Fruit fly (Drosophila melanogaster) S2 (cell line): ENCODE data around the gene CG43251.

Experiments used
- CG8478 ChIP-seq: fragments of >200 bp; optimal IDR thresholded peaks from 2 replicates; lab custom pipeline; 2018
- CTCF ChIP-seq, 2 experiments: fragments of >200 bp; optimal IDR thresholded peaks; 2 replicates each; lab custom pipeline; 2018

CG43251 gene

dm6 chr3L:20784812-20785671 is 26.4 kb downstream of the CG43251 start:
- no peak for TF ChIP-seq CG8478 (lab: Kevin White, UChicago)
- no peak for TF ChIP-seq CTCF (optimal IDR thresholded peaks at IDR 0.05; lab: Kevin White, UChicago)

- TF ChIP-seq CG8478 (lab: Kevin White, UChicago), result no peak
- TF ChIP-seq CTCF (optimal IDR thresholded peaks at IDR 0.05; lab: Kevin White, UChicago), result peak in 1 of 2 experiments; percentile 33
Observed at dm6 chr3L:20785742-20786427, 27.2 kb downstream of the CG43251 start, which contains the start of gene Pcif1. TSS of gene Pcif1 (minus strand) at chr3L:20786197.

dm6 chr3L:20787835-20788380 is 29.2 kb downstream of the CG43251 start, which contains the start of gene CG11396:
TSS of gene CG11396 (minus strand) at chr3L:20788137.
- no peak for TF ChIP-seq CTCF (optimal IDR thresholded peaks at IDR 0.05; lab: Kevin White, UChicago)
- no peak for TF ChIP-seq CG8478 (lab: Kevin White, UChicago)

- TF ChIP-seq CG8478 (lab: Kevin White, UChicago), result no peak
- no peak for TF ChIP-seq CTCF (optimal IDR thresholded peaks at IDR 0.05; lab: Kevin White, UChicago)
Observed at dm6 chr3L:20789299-20789698, 30.6 kb downstream of the CG43251 start.

- TF ChIP-seq CG8478 (lab: Kevin White, UChicago) (no peak), CTCF (optimal IDR thresholded peaks at IDR 0.05; lab: Kevin White, UChicago) (no peak)
Observed at dm6 chr3L:20792693-20793092, 34.0 kb downstream of the CG43251 start, which contains the start of gene Six4. TSS of gene Six4 (minus strand) at chr3L:20792777.

- TF ChIP-seq CTCF (optimal IDR thresholded peaks at IDR 0.05; lab: Kevin White, UChicago) (no peak), CG8478 (lab: Kevin White, UChicago) (no peak)
Observed at dm6 chr3L:20796757-20797156, 38.1 kb downstream of the CG43251 start.

dm6 chr3L:20797379-20797778 is 38.7 kb downstream of the CG43251 start:
- no peak for TF ChIP-seq CTCF (optimal IDR thresholded peaks at IDR 0.05; lab: Kevin White, UChicago)

dm6 chr3L:20798325-20798846 is 39.7 kb downstream of the CG43251 start, which contains the start of the genes CG3698 and tzn:
TSS of gene CG3698 (minus strand) at chr3L:20798375.
TSS of gene tzn (plus strand) at chr3L:20798645.
- peak; percentile 86 to 91 for TF ChIP-seq CTCF (optimal IDR thresholded peaks at IDR 0.05; lab: Kevin White, UChicago)
- TF ChIP-seq CG8478 (lab: Kevin White, UChicago), result no peak

- TF ChIP-seq CG8478 (lab: Kevin White, UChicago) (no peak), CTCF (optimal IDR thresholded peaks at IDR 0.05; lab: Kevin White, UChicago) (peak; percentile 3 to 32)
Observed at dm6 chr3L:20800208-20800607, 41.5 kb downstream of the CG43251 start, which contains the start of gene Spc105R. TSS of gene Spc105R (plus strand) at chr3L:20800410.
